Fruit fly (Drosophila melanogaster) whole organism, adult: ENCODE data around the gene Mal-B1.

ENCODE experiments used
- CG11617 ChIP-seq: fragments of 200-800 bp; sonication (Bioruptor generic); optimal IDR thresholded peaks from 2 replicates; lab custom pipeline; 2017; ENCODE audit warnings: mild to moderate bottlenecking, missing biosample characterization, missing genetic modification reagents, missing genetic modification characterization
- CG12768 ChIP-seq: fragments of 200-800 bp; sonication (Bioruptor generic); optimal IDR thresholded peaks from 2 replicates; lab custom pipeline; 2017; ENCODE audit warnings: missing biosample characterization, missing genetic modification characterization, mild to moderate bottlenecking, moderate library complexity, missing genetic modification reagents
- CG14711 ChIP-seq: fragments of 200-800 bp; sonication (Bioruptor generic); optimal IDR thresholded peaks from 2 replicates; lab custom pipeline; 2018; ENCODE audit warnings: missing biosample characterization, mild to moderate bottlenecking, missing genetic modification characterization, moderate library complexity
- CG1620 ChIP-seq: fragments of 200-800 bp; sonication (Bioruptor generic); optimal IDR thresholded peaks from 2 replicates; lab custom pipeline; 2016; ENCODE audit warnings: missing biosample characterization, missing genetic modification characterization
- CG33017 ChIP-seq: fragments of 200-800 bp; sonication (Bioruptor generic); optimal IDR thresholded peaks from 2 replicates; lab custom pipeline; 2018; ENCODE audit warnings: missing biosample characterization, mild to moderate bottlenecking, missing genetic modification characterization, moderate library complexity
- CG5204 ChIP-seq: fragments of 200-800 bp; sonication (Bioruptor generic); optimal IDR thresholded peaks from 2 replicates; lab custom pipeline; 2016; ENCODE audit warnings: missing biosample characterization, missing genetic modification characterization
- CG7045 ChIP-seq: fragments of 200-800 bp; sonication (Bioruptor generic); optimal IDR thresholded peaks from 2 replicates; lab custom pipeline; 2017; ENCODE audit warnings: missing biosample characterization, mild to moderate bottlenecking, missing genetic modification characterization
- CG7101 ChIP-seq: fragments of 200-800 bp; sonication (Bioruptor generic); optimal IDR thresholded peaks from 2 replicates; lab custom pipeline; 2018; ENCODE audit warnings: missing biosample characterization, mild to moderate bottlenecking, missing genetic modification characterization, moderate library complexity
- Clk ChIP-seq: fragments of 200-800 bp; sonication (Bioruptor generic); optimal IDR thresholded peaks from 2 replicates; lab custom pipeline; 2017; ENCODE audit warnings: missing biosample characterization, missing genetic modification characterization
- Crg-1 ChIP-seq: fragments of 200-800 bp; sonication (Bioruptor generic); optimal IDR thresholded peaks from 2 replicates; lab custom pipeline; 2016; ENCODE audit warnings: missing biosample characterization, missing genetic modification characterization
- Hr96 ChIP-seq: fragments of 200-800 bp; sonication (Bioruptor generic); optimal IDR thresholded peaks from 2 replicates; lab custom pipeline; 2016; ENCODE audit warnings: missing biosample characterization, missing genetic modification characterization
- Mnt ChIP-seq: fragments of 200-800 bp; sonication (Bioruptor generic); optimal IDR thresholded peaks from 2 replicates; lab custom pipeline; 2016; ENCODE audit warnings: missing biosample characterization, mild to moderate bottlenecking, missing genetic modification characterization
- bab1 ChIP-seq: fragments of 200-800 bp; sonication (Bioruptor generic); optimal IDR thresholded peaks from 3 replicates; lab custom pipeline; 2019; ENCODE audit warnings: missing biosample characterization, mild to moderate bottlenecking, missing genetic modification characterization, moderate library complexity
- cic ChIP-seq: fragments of 200-800 bp; sonication (Bioruptor generic); optimal IDR thresholded peaks from 2 replicates; lab custom pipeline; 2017; ENCODE audit warnings: missing biosample characterization, mild to moderate bottlenecking, missing genetic modification characterization, moderate library complexity
- cnc ChIP-seq, 2 experiments: fragments of >200 bp; optimal IDR thresholded peaks; 2 replicates each; lab custom pipeline; 2017
- kay ChIP-seq: fragments of 200-800 bp; sonication (Bioruptor generic); peaks from one replicate; lab custom pipeline; 2016; ENCODE audit warnings: missing biosample characterization, missing genetic modification characterization, borderline replicate concordance
- ovo ChIP-seq: fragments of 200-800 bp; sonication (Bioruptor generic); optimal IDR thresholded peaks from 2 replicates; lab custom pipeline; 2016; ENCODE audit warnings: missing biosample characterization, missing genetic modification characterization
- pad ChIP-seq: fragments of 200-800 bp; sonication (Bioruptor generic); optimal IDR thresholded peaks from 3 replicates; lab custom pipeline; 2017; ENCODE audit warnings: missing biosample characterization, missing genetic modification characterization, mild to moderate bottlenecking, moderate library complexity, missing genetic modification reagents
- tj ChIP-seq: fragments of 200-800 bp; sonication (Bioruptor generic); optimal IDR thresholded peaks from 3 replicates; lab custom pipeline; 2017; ENCODE audit warnings: missing biosample characterization, mild to moderate bottlenecking, missing genetic modification characterization, moderate library complexity
- toe ChIP-seq: fragments of 200-800 bp; sonication (Bioruptor generic); optimal IDR thresholded peaks from 2 replicates; lab custom pipeline; 2016; ENCODE audit warnings: missing biosample characterization, missing genetic modification characterization

The Mal-B1 gene

dm6 chr2L:11808327-11808701 lies 38.7 kb upstream of the Mal-B1 start:
- no peak for TF ChIP-seq CG7045 (GFP tag; lab: Kevin White, UChicago)
- TF ChIP-seq toe: peak; percentile 32

dm6 chr2L:11808702-11809583 lies 38.1 kb upstream of the Mal-B1 start, which contains the start of gene crol:
Gene crol, minus strand, starts transcription at chr2L:11809438.
- TF ChIP-seq kay (GFP tag; lab: Kevin White, UChicago) (no peak), ovo (no peak), Mnt (GFP tag; lab: Kevin White, UChicago) (peak; percentile 8), CG7101 (tag; lab: Kevin White, UChicago) (peak; percentile 25), bab1 (GFP tag; lab: Kevin White, UChicago) (no peak), cnc (optimal IDR thresholded peaks at IDR 0.05; lab: Kevin White, UChicago) (no peak), toe (no peak), Clk (no peak), tj (GFP tag; lab: Kevin White, UChicago) (peak; percentile 13), CG14711 (peak; percentile 28), cic (peak; percentile 66), Crg-1 (GFP tag; lab: Kevin White, UChicago) (no peak), CG7045 (GFP tag; lab: Kevin White, UChicago) (no peak), CG33017 (no peak), CG5204 (GFP tag; lab: Kevin White, UChicago) (no peak)

dm6 chr2L:11809823-11810222 lies 37.2 kb upstream of the Mal-B1 start:
- TF ChIP-seq CG11617 (no peak), kay (GFP tag; lab: Kevin White, UChicago) (peak; percentile 94)

- peak; percentile 36 for TF ChIP-seq CG12768 (GFP tag; lab: Kevin White, UChicago)
- TF ChIP-seq CG14711: no peak
Observed at dm6 chr2L:11812781-11813664, 34.0 kb upstream of the Mal-B1 start.

dm6 chr2L:11813665-11814087 lies 33.4 kb upstream of the Mal-B1 start, which contains the start of gene CycY:
Gene CycY, minus strand, starts transcription at chr2L:11813780.
- TF ChIP-seq bab1 (GFP tag; lab: Kevin White, UChicago): no peak
- peak; percentile 11 for TF ChIP-seq kay (GFP tag; lab: Kevin White, UChicago)

- TF ChIP-seq CG1620 (peak; percentile 22), Crg-1 (GFP tag; lab: Kevin White, UChicago) (no peak), Mnt (GFP tag; lab: Kevin White, UChicago) (no peak), kay (GFP tag; lab: Kevin White, UChicago) (no peak), Hr96 (GFP tag; lab: Kevin White, UChicago) (peak; percentile 61), CG33017 (no peak), CG7101 (tag; lab: Kevin White, UChicago) (no peak), CG5204 (GFP tag; lab: Kevin White, UChicago) (peak; percentile 33), cnc (optimal IDR thresholded peaks at IDR 0.05; lab: Kevin White, UChicago) (no peak), CG7045 (GFP tag; lab: Kevin White, UChicago) (peak; percentile 55), pad (GFP tag; lab: Kevin White, UChicago) (peak; percentile 21), bab1 (GFP tag; lab: Kevin White, UChicago) (peak; percentile 32), toe (no peak), CG11617 (no peak), CG14711 (no peak), cic (no peak)
Observed at dm6 chr2L:11816376-11816775, 30.6 kb upstream of the Mal-B1 start.

- TF ChIP-seq CG7045 (GFP tag; lab: Kevin White, UChicago) (no peak), Hr96 (GFP tag; lab: Kevin White, UChicago) (no peak), CG11617 (no peak), Clk (no peak), CG33017 (no peak), Mnt (GFP tag; lab: Kevin White, UChicago) (no peak), pad (GFP tag; lab: Kevin White, UChicago) (no peak), CG7101 (tag; lab: Kevin White, UChicago) (no peak), ovo (no peak), cnc (optimal IDR thresholded peaks at IDR 0.05; lab: Kevin White, UChicago) (no peak), CG12768 (GFP tag; lab: Kevin White, UChicago) (no peak), toe (no peak), kay (GFP tag; lab: Kevin White, UChicago) (no peak)
Observed at dm6 chr2L:11823470-11824162, 23.4 kb upstream of the Mal-B1 start.
